Worm (Caenorhabditis elegans): Measurements from ENCODE around the gene T23G5.2.

- TF ChIP-seq hmg-4 (GFP tag; optimal IDR thresholded peaks at IDR 0.05) = no peak
- no peak for TF ChIP-seq flt-1 (GFP tag; IDR thresholded peaks at IDR 0.05)
- no peak for TF ChIP-seq ceh-36 (tag; optimal IDR thresholded peaks at IDR 0.05)
- no peak for TF ChIP-seq ama-1 (optimal IDR thresholded peaks at IDR 0.05)
Observed at ce11 chrIII:9237626-9238025, 1.5 kb upstream of the T23G5.2 start.

All from whole organism, early embryonic.